Worm (Caenorhabditis elegans) whole organism, mixed stage, embryonic: ENCODE data around the gene sdz-6.

Experiments
- lin-32 ChIP-seq: fragments of 200-800 bp; sonication (Bioruptor generic); optimal IDR thresholded peaks from 2 replicates; lab custom pipeline; 2018; ENCODE audit warnings: mild to moderate bottlenecking, missing genetic modification characterization, missing compliant biosample characterization
- snpc-4 ChIP-seq: fragments of 150-350 bp; optimal IDR thresholded peaks from 2 replicates; lab custom pipeline; 2014; ENCODE audit warnings: missing biosample characterization, missing genetic modification characterization
- unc-39 ChIP-seq: fragments of 150-350 bp; optimal IDR thresholded peaks from 2 replicates; lab custom pipeline; 2014; ENCODE audit warnings: missing biosample characterization, missing genetic modification characterization

- TF ChIP-seq snpc-4 (tag; lab: Kevin White, UChicago) (no peak), lin-32 (GFP tag; lab: Kevin White, UChicago) (no peak), unc-39 (no peak)
Observed at ce11 chrV:19297510-19297909, 22.9 kb upstream of the sdz-6 start, which contains the start of gene fbxb-60.
